Fruit fly (Drosophila melanogaster) Kc167 (cell line): ENCODE data around the gene mRpS33.

Experiments
- h ChIP-seq: fragments of >200 bp; optimal IDR thresholded peaks from 3 replicates; lab custom pipeline; 2018; ENCODE audit warnings: missing external identifiers
- ttk ChIP-seq: sonication (Bioruptor generic); optimal IDR thresholded peaks from 2 replicates; lab custom pipeline; 2017; ENCODE audit warnings: missing external identifiers

dm6 chr3R:16396565-16396964, 39.8 kb downstream of the mRpS33 start:
- TF ChIP-seq ttk (lab: Kevin White, UChicago) (no peak), h (lab: Kevin White, UChicago) (no peak)
